Fruit fly (Drosophila melanogaster) whole organism, pupa: ENCODE data around the gene bb8.
A peak's percentile ranks its signal among the peaks of the same experiment; 100 is the strongest.

ENCODE experiments used
- CG10348 ChIP-seq: fragments of 200-800 bp; sonication (Bioruptor generic); IDR thresholded peaks from 2 replicates; pipeline ENCODE4 v1.3.6; 2022; ENCODE audit warnings: missing biosample characterization, missing genetic modification characterization
- CG12605 ChIP-seq: fragments of 200-800 bp; sonication (Bioruptor generic); IDR thresholded peaks from 2 replicates; pipeline ENCODE4 v1.3.6; 2022; ENCODE audit warnings: missing biosample characterization, missing genetic modification characterization
- CG13204 ChIP-seq: fragments of 200-800 bp; sonication (Bioruptor generic); optimal IDR thresholded peaks from 2 replicates; lab custom pipeline; 2018; ENCODE audit warnings: missing biosample characterization, mild to moderate bottlenecking, missing genetic modification characterization, moderate library complexity
- CG14655 ChIP-seq: fragments of 200-800 bp; sonication (Bioruptor generic); optimal IDR thresholded peaks from 3 replicates; lab custom pipeline; 2017; ENCODE audit warnings: mild to moderate bottlenecking, missing biosample characterization, missing genetic modification reagents, missing genetic modification characterization
- CG15710 ChIP-seq: fragments of 200-800 bp; sonication (Bioruptor generic); optimal IDR thresholded peaks from 2 replicates; lab custom pipeline; 2018; ENCODE audit warnings: missing biosample characterization, mild to moderate bottlenecking, missing genetic modification characterization, moderate library complexity
- CG17806 ChIP-seq: fragments of 200-800 bp; sonication (Bioruptor generic); optimal IDR thresholded peaks from 2 replicates; lab custom pipeline; 2018; ENCODE audit warnings: missing biosample characterization, mild to moderate bottlenecking, missing genetic modification characterization, moderate library complexity
- CG32121 ChIP-seq: fragments of 200-800 bp; sonication (Bioruptor generic); IDR thresholded peaks from 2 replicates; pipeline ENCODE4 v1.3.6; 2022; ENCODE audit warnings: missing biosample characterization, missing genetic modification characterization
- CG34367 ChIP-seq: fragments of 200-800 bp; sonication (Bioruptor generic); optimal IDR thresholded peaks from 2 replicates; lab custom pipeline; 2018; ENCODE audit warnings: missing biosample characterization, mild to moderate bottlenecking, missing genetic modification characterization
- CG4496 ChIP-seq: fragments of 200-800 bp; sonication (Bioruptor generic); IDR thresholded peaks from 3 replicates; pipeline ENCODE4 v1.3.6; 2022; ENCODE audit warnings: missing biosample characterization, missing genetic modification characterization
- CG8159 ChIP-seq: fragments of 200-800 bp; sonication (Bioruptor generic); optimal IDR thresholded peaks from 3 replicates; lab custom pipeline; 2018; ENCODE audit warnings: missing biosample characterization, mild to moderate bottlenecking, missing genetic modification characterization, moderate library complexity
- CG8301 ChIP-seq: fragments of 200-800 bp; sonication (Bioruptor generic); optimal IDR thresholded peaks from 2 replicates; lab custom pipeline; 2018; ENCODE audit warnings: missing biosample characterization, mild to moderate bottlenecking, missing genetic modification characterization
- CG9948 ChIP-seq: fragments of 200-800 bp; sonication (Bioruptor generic); optimal IDR thresholded peaks from 2 replicates; lab custom pipeline; 2018; ENCODE audit warnings: missing biosample characterization, mild to moderate bottlenecking, missing genetic modification characterization, moderate library complexity
- D1 ChIP-seq: fragments of 200-800 bp; sonication (Bioruptor generic); optimal IDR thresholded peaks from 2 replicates; lab custom pipeline; 2018; ENCODE audit warnings: missing biosample characterization, mild to moderate bottlenecking, missing genetic modification characterization, moderate library complexity
- EcR ChIP-seq: fragments of 200-800 bp; sonication (Bioruptor generic); optimal IDR thresholded peaks from 3 replicates; lab custom pipeline; 2019; ENCODE audit warnings: missing biosample characterization, missing genetic modification characterization, mild to moderate bottlenecking, moderate library complexity, missing genetic modification reagents
- Ets98B ChIP-seq: fragments of 200-800 bp; sonication (Bioruptor generic); IDR thresholded peaks from 2 replicates; pipeline ENCODE4 v1.3.6; 2022; ENCODE audit warnings: missing biosample characterization, missing genetic modification characterization
- Pif1A ChIP-seq: fragments of 200-800 bp; sonication (Bioruptor generic); optimal IDR thresholded peaks from 3 replicates; lab custom pipeline; 2016; ENCODE audit warnings: missing biosample characterization, missing genetic modification characterization
- Pif1B ChIP-seq: fragments of 200-800 bp; sonication (Bioruptor generic); optimal IDR thresholded peaks from 3 replicates; lab custom pipeline; 2016; ENCODE audit warnings: missing biosample characterization, missing genetic modification characterization
- Snoo ChIP-seq: fragments of 200-800 bp; sonication (Bioruptor generic); optimal IDR thresholded peaks from 3 replicates; lab custom pipeline; 2017; ENCODE audit warnings: missing biosample characterization, mild to moderate bottlenecking, missing genetic modification characterization, inconsistent platforms
- fd96Ca ChIP-seq: fragments of 200-800 bp; sonication (Bioruptor generic); IDR thresholded peaks from 3 replicates; pipeline ENCODE4 v1.3.6; 2022; ENCODE audit warnings: missing biosample characterization, missing genetic modification characterization
- gl ChIP-seq: fragments of 200-800 bp; sonication (Bioruptor generic); optimal IDR thresholded peaks from 2 replicates; lab custom pipeline; 2018; ENCODE audit warnings: missing biosample characterization, mild to moderate bottlenecking, missing genetic modification characterization
- rn ChIP-seq: fragments of 200-800 bp; sonication (Bioruptor generic); IDR thresholded peaks from 2 replicates; pipeline ENCODE4 v1.3.6; 2022; ENCODE audit warnings: missing biosample characterization, missing genetic modification characterization

The bb8 gene

dm6 chr3R:23293066-23293777 lies 3.2 kb upstream of the bb8 start:
- TF ChIP-seq EcR (GFP tag; lab: Kevin White, UChicago) (no peak), CG34367 (tag; lab: Kevin White, UChicago) (peak; percentile 54), Ets98B (GFP tag; lab: Robert Waterston, UW) (peak; percentile 80), CG12605 (GFP tag; lab: Robert Waterston, UW) (peak; percentile 61), rn (GFP tag; lab: Robert Waterston, UW) (no peak), CG10348 (GFP tag; lab: Robert Waterston, UW) (no peak), gl (tag; lab: Kevin White, UChicago) (peak; percentile 78), CG14655 (peak; percentile 64), CG8159 (tag; lab: Kevin White, UChicago) (peak; percentile 42), CG8301 (tag; lab: Kevin White, UChicago) (peak; percentile 55), CG9948 (tag; lab: Kevin White, UChicago) (peak; percentile 57), CG32121 (GFP tag; lab: Robert Waterston, UW) (peak; percentile 80), D1 (tag; lab: Kevin White, UChicago) (no peak), CG15710 (peak; percentile 57), Snoo (peak; percentile 54), CG4496 (peak; percentile 84), fd96Ca (GFP tag; lab: Robert Waterston, UW) (peak; percentile 78), Pif1B (peak; percentile 67), Pif1A (peak; percentile 48), CG13204 (GFP tag; lab: Kevin White, UChicago) (peak; percentile 56), CG17806 (tag; lab: Kevin White, UChicago) (peak; percentile 47)

- no peak for TF ChIP-seq Snoo
Measured at dm6 chr3R:23292267-23292666, 2.3 kb upstream of the bb8 start.

- TF ChIP-seq CG34367 (tag; lab: Kevin White, UChicago): no peak
- no peak for TF ChIP-seq EcR (GFP tag; lab: Kevin White, UChicago)
- TF ChIP-seq CG9948 (tag; lab: Kevin White, UChicago): no peak
- TF ChIP-seq fd96Ca (GFP tag; lab: Robert Waterston, UW): no peak
- no peak for TF ChIP-seq CG8301 (tag; lab: Kevin White, UChicago)
Measured at dm6 chr3R:23287951-23288350, 2.0 kb downstream of the bb8 start, which contains the start of gene wam. Gene wam, minus strand, starts transcription at chr3R:23288051.

- TF ChIP-seq Ets98B (GFP tag; lab: Robert Waterston, UW) (no peak), rn (GFP tag; lab: Robert Waterston, UW) (no peak), EcR (GFP tag; lab: Kevin White, UChicago) (peak; percentile 66), CG8301 (tag; lab: Kevin White, UChicago) (no peak), CG34367 (tag; lab: Kevin White, UChicago) (no peak)
Measured at dm6 chr3R:23284256-23284655, 5.7 kb downstream of the bb8 start.

- TF ChIP-seq Pif1A: no peak
- TF ChIP-seq CG10348 (GFP tag; lab: Robert Waterston, UW): no peak
- no peak for TF ChIP-seq CG8301 (tag; lab: Kevin White, UChicago)
- no peak for TF ChIP-seq D1 (tag; lab: Kevin White, UChicago)
- TF ChIP-seq rn (GFP tag; lab: Robert Waterston, UW): no peak
- TF ChIP-seq Ets98B (GFP tag; lab: Robert Waterston, UW): no peak
- no peak for TF ChIP-seq CG34367 (tag; lab: Kevin White, UChicago)
- TF ChIP-seq CG13204 (GFP tag; lab: Kevin White, UChicago): no peak
- TF ChIP-seq CG17806 (tag; lab: Kevin White, UChicago): no peak
- TF ChIP-seq EcR (GFP tag; lab: Kevin White, UChicago): no peak
- TF ChIP-seq CG12605 (GFP tag; lab: Robert Waterston, UW): no peak
- no peak for TF ChIP-seq CG15710
- TF ChIP-seq, all 21 proteins: peak for 0
Measured at dm6 chr3R:23283702-23284101, 6.3 kb downstream of the bb8 start, which contains the start of gene CG6763. Gene CG6763, plus strand, starts transcription at chr3R:23284002.

- TF ChIP-seq CG15710 (peak; percentile 88), gl (tag; lab: Kevin White, UChicago) (peak; percentile 50), fd96Ca (GFP tag; lab: Robert Waterston, UW) (peak; percentile 75), CG10348 (GFP tag; lab: Robert Waterston, UW) (no peak), Snoo (peak; percentile 85), CG8301 (tag; lab: Kevin White, UChicago) (peak; percentile 85), rn (GFP tag; lab: Robert Waterston, UW) (peak; percentile 77), CG14655 (peak; percentile 87), Pif1B (peak; percentile 84), CG32121 (GFP tag; lab: Robert Waterston, UW) (peak; percentile 93), CG17806 (tag; lab: Kevin White, UChicago) (peak; percentile 90), CG8159 (tag; lab: Kevin White, UChicago) (peak; percentile 88), Ets98B (GFP tag; lab: Robert Waterston, UW) (peak; percentile 89), CG13204 (GFP tag; lab: Kevin White, UChicago) (peak; percentile 41), CG34367 (tag; lab: Kevin White, UChicago) (peak; percentile 83), D1 (tag; lab: Kevin White, UChicago) (no peak), CG9948 (tag; lab: Kevin White, UChicago) (peak; percentile 85), CG4496 (peak; percentile 92), EcR (GFP tag; lab: Kevin White, UChicago) (no peak), Pif1A (peak; percentile 82), CG12605 (GFP tag; lab: Robert Waterston, UW) (peak; percentile 90)
Measured at dm6 chr3R:23280806-23281257, 9.2 kb downstream of the bb8 start, which contains the start of the genes orb and Cdc16. Gene orb, minus strand, starts transcription at chr3R:23280856. Gene Cdc16, plus strand, starts transcription at chr3R:23281201.
